Worm (Caenorhabditis elegans): ENCODE measurements around the gene ssl-1.

DNA sequence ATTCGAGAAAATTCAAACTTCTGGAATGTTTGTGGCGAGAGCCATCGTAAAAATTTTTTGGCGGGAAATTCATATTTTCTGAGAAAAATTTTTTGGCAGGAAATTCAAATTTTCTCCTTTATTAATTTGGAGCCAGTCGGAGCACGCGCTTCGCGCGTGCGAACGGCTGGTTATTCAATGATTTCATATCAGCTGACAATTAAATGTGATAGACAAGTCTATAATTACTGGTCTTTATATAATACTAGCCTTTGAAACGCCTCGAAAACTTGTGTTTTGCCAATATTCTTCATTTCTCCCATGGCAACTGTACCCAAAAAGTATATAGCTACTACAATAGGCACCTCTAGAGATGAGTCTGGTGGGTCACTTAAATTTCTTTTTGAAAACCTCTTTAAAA lies 40.7 kb downstream of the ssl-1 start, which contains the start of gene srw-10:
- TF ChIP-seq nhr-12 (tag; optimal IDR thresholded peaks at IDR 0.05) (no peak), nhr-84 (tag; optimal IDR thresholded peaks at IDR 0.05) (no peak), egl-27 (tag; optimal IDR thresholded peaks at IDR 0.05) (no peak), unc-62 (GFP tag; optimal IDR thresholded peaks at IDR 0.05) (no peak), elt-2 (tag; optimal IDR thresholded peaks at IDR 0.05) (no peak), snpc-4 (tag; optimal IDR thresholded peaks at IDR 0.05) (no peak), alr-1 (tag; optimal IDR thresholded peaks at IDR 0.05; ENCODE audit: borderline replicate concordance) (no peak), ceh-88 (GFP tag; IDR thresholded peaks at IDR 0.05) (no peak), zag-1 (tag; optimal IDR thresholded peaks at IDR 0.05) (no peak), nhr-28 (tag; optimal IDR thresholded peaks at IDR 0.05) (no peak)
